Worm (Caenorhabditis elegans) whole organism, L3 larva: ENCODE results near the gene dis-3.

Source experiments
- ama-1 ChIP-seq: fragments of 150-350 bp; optimal IDR thresholded peaks from 2 replicates; lab custom pipeline; 2018
- elt-1 ChIP-seq: fragments of 150-350 bp; optimal IDR thresholded peaks from 2 replicates; lab custom pipeline; 2014; ENCODE audit warnings: missing biosample characterization, missing genetic modification characterization
- elt-3 ChIP-seq, 3 experiments: fragments of 150-350 bp in 1 of 3; sonication (generic microtip) in 2 of 3; optimal IDR thresholded peaks; 2 replicates in 2 of 3; 4 replicates in 1 of 3; lab custom pipeline; 2014 to 2017; ENCODE audit warnings: missing biosample characterization in 3 of 3, missing genetic modification characterization in 3 of 3
- lin-15B ChIP-seq: fragments of 150-350 bp; optimal IDR thresholded peaks from 2 replicates; lab custom pipeline; 2014; ENCODE audit warnings: missing biosample characterization, missing genetic modification characterization
- nhr-28 ChIP-seq: fragments of 150-350 bp; optimal IDR thresholded peaks from 2 replicates; lab custom pipeline; 2014; ENCODE audit warnings: missing biosample characterization, missing genetic modification characterization
- pha-4 ChIP-seq: fragments of 150-350 bp; optimal IDR thresholded peaks from 2 replicates; lab custom pipeline; 2014; ENCODE audit warnings: missing biosample characterization, missing genetic modification reagents, missing genetic modification characterization
- pqm-1 ChIP-seq: fragments of 150-350 bp; optimal IDR thresholded peaks from 2 replicates; lab custom pipeline; 2017; ENCODE audit warnings: missing biosample characterization, missing genetic modification characterization, inconsistent platforms
- tbx-2 ChIP-seq: sonication (generic microtip); optimal IDR thresholded peaks from 2 replicates; lab custom pipeline; 2016; ENCODE audit warnings: mild to moderate bottlenecking, missing genetic modification characterization, missing compliant biosample characterization
- unc-39 ChIP-seq: sonication (generic microtip); optimal IDR thresholded peaks from 4 replicates; lab custom pipeline; 2017; ENCODE audit warnings: missing biosample characterization, missing genetic modification characterization
- ztf-4 ChIP-seq: fragments of 150-350 bp; optimal IDR thresholded peaks from 2 replicates; lab custom pipeline; 2014; ENCODE audit warnings: missing biosample characterization, missing genetic modification characterization

- TF ChIP-seq elt-1 (tag; lab: Kevin White, UChicago): no peak
- TF ChIP-seq elt-3 (tag; optimal IDR thresholded peaks at IDR 0.05; lab: Kevin White, UChicago): no peak
- no peak for TF ChIP-seq nhr-28
- no peak for TF ChIP-seq pha-4
- TF ChIP-seq unc-39: no peak
- no peak for TF ChIP-seq ama-1 (lab: Kevin White, UChicago)
- no peak for TF ChIP-seq ztf-4 (tag; lab: Kevin White, UChicago)
- TF ChIP-seq lin-15B: no peak
- no peak for TF ChIP-seq pqm-1
- no peak for TF ChIP-seq tbx-2 (tag; lab: Kevin White, UChicago)
Measured at ce11 chrIV:10111441-10111840, 14.4 kb downstream of the dis-3 start, which contains the start of gene spch-1.
